Worm (Caenorhabditis elegans): ENCODE results near the gene BE10.4.

Gene BE10.4

DNA sequence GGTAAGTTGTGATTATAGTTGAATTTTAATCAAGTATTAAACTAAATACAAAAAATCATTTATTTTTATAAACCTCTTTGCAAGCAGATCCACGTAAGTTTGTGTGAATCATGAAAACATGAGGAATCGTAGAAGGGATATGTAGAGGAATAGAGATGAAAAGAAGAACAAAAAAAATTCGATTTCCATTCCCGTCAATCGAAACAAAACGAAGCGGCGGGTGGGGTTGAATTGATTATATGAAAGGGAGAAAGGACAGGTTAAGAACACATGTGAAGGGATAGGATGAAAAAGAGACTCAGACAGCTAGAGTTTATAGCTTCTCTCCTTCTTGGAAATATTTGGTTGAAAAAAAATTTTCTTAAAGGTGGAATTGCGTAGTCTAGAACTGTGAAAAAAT is 46.8 kb downstream of the BE10.4 start:
- TF ChIP-seq unc-62 (GFP tag; optimal IDR thresholded peaks at IDR 0.05), result no peak

- TF ChIP-seq unc-62 (GFP tag; optimal IDR thresholded peaks at IDR 0.05), result no peak
These were observed 51.4 kb downstream of the BE10.4 start, which contains the start of gene Y37D8A.8 for ce11 chrIII:12864648-12865047. TSS of gene Y37D8A.8 (plus strand) at chrIII:12864948.
